Worm (Caenorhabditis elegans): ENCODE measurements around the gene twk-9.

ce11 chrIV:9673683-9674336, 19.2 kb upstream of the twk-9 start:
- TF ChIP-seq mab-5 (tag; optimal IDR thresholded peaks at IDR 0.05) (no peak), snpc-4 (tag; optimal IDR thresholded peaks at IDR 0.05) (no peak), lin-13 (tag; optimal IDR thresholded peaks at IDR 0.05) (no peak), nhr-12 (tag; optimal IDR thresholded peaks at IDR 0.05) (no peak), lsy-2 (tag; optimal IDR thresholded peaks at IDR 0.05) (no peak), pha-4 (tag; optimal IDR thresholded peaks at IDR 0.05) (no peak), ces-1 (GFP tag; optimal IDR thresholded peaks at IDR 0.05) (no peak), ztf-11 (tag; optimal IDR thresholded peaks at IDR 0.05) (no peak), elt-3 (tag; optimal IDR thresholded peaks at IDR 0.05) (no peak), elt-1 (tag; optimal IDR thresholded peaks at IDR 0.05; ENCODE audit: borderline replicate concordance, insufficient read depth) (no peak), nhr-76 (tag; optimal IDR thresholded peaks at IDR 0.05) (no peak), blmp-1 (tag; optimal IDR thresholded peaks at IDR 0.05) (no peak)

Data from whole organism, mixed stage, embryonic.